Fruit fly (Drosophila melanogaster) whole organism, adult: ENCODE measurements around the gene Dh31.

Source experiments
- CG11617 ChIP-seq: fragments of 200-800 bp; sonication (Bioruptor generic); optimal IDR thresholded peaks from 2 replicates; lab custom pipeline; 2017; ENCODE audit warnings: mild to moderate bottlenecking, missing biosample characterization, missing genetic modification reagents, missing genetic modification characterization
- CG12768 ChIP-seq: fragments of 200-800 bp; sonication (Bioruptor generic); optimal IDR thresholded peaks from 2 replicates; lab custom pipeline; 2017; ENCODE audit warnings: missing biosample characterization, missing genetic modification characterization, mild to moderate bottlenecking, moderate library complexity, missing genetic modification reagents
- CG14711 ChIP-seq: fragments of 200-800 bp; sonication (Bioruptor generic); optimal IDR thresholded peaks from 2 replicates; lab custom pipeline; 2018; ENCODE audit warnings: missing biosample characterization, mild to moderate bottlenecking, missing genetic modification characterization, moderate library complexity
- CG1620 ChIP-seq: fragments of 200-800 bp; sonication (Bioruptor generic); optimal IDR thresholded peaks from 2 replicates; lab custom pipeline; 2016; ENCODE audit warnings: missing biosample characterization, missing genetic modification characterization
- CG33017 ChIP-seq: fragments of 200-800 bp; sonication (Bioruptor generic); optimal IDR thresholded peaks from 2 replicates; lab custom pipeline; 2018; ENCODE audit warnings: missing biosample characterization, mild to moderate bottlenecking, missing genetic modification characterization, moderate library complexity
- CG5204 ChIP-seq: fragments of 200-800 bp; sonication (Bioruptor generic); optimal IDR thresholded peaks from 2 replicates; lab custom pipeline; 2016; ENCODE audit warnings: missing biosample characterization, missing genetic modification characterization
- CG7045 ChIP-seq: fragments of 200-800 bp; sonication (Bioruptor generic); optimal IDR thresholded peaks from 2 replicates; lab custom pipeline; 2017; ENCODE audit warnings: missing biosample characterization, mild to moderate bottlenecking, missing genetic modification characterization
- CG7101 ChIP-seq: fragments of 200-800 bp; sonication (Bioruptor generic); optimal IDR thresholded peaks from 2 replicates; lab custom pipeline; 2018; ENCODE audit warnings: missing biosample characterization, mild to moderate bottlenecking, missing genetic modification characterization, moderate library complexity
- Clk ChIP-seq: fragments of 200-800 bp; sonication (Bioruptor generic); optimal IDR thresholded peaks from 2 replicates; lab custom pipeline; 2017; ENCODE audit warnings: missing biosample characterization, missing genetic modification characterization
- Crg-1 ChIP-seq: fragments of 200-800 bp; sonication (Bioruptor generic); optimal IDR thresholded peaks from 2 replicates; lab custom pipeline; 2016; ENCODE audit warnings: missing biosample characterization, missing genetic modification characterization
- Hr96 ChIP-seq: fragments of 200-800 bp; sonication (Bioruptor generic); optimal IDR thresholded peaks from 2 replicates; lab custom pipeline; 2016; ENCODE audit warnings: missing biosample characterization, missing genetic modification characterization
- Mnt ChIP-seq: fragments of 200-800 bp; sonication (Bioruptor generic); optimal IDR thresholded peaks from 2 replicates; lab custom pipeline; 2016; ENCODE audit warnings: missing biosample characterization, mild to moderate bottlenecking, missing genetic modification characterization
- bab1 ChIP-seq: fragments of 200-800 bp; sonication (Bioruptor generic); optimal IDR thresholded peaks from 3 replicates; lab custom pipeline; 2019; ENCODE audit warnings: missing biosample characterization, mild to moderate bottlenecking, missing genetic modification characterization, moderate library complexity
- cic ChIP-seq: fragments of 200-800 bp; sonication (Bioruptor generic); optimal IDR thresholded peaks from 2 replicates; lab custom pipeline; 2017; ENCODE audit warnings: missing biosample characterization, mild to moderate bottlenecking, missing genetic modification characterization, moderate library complexity
- cnc ChIP-seq, 2 experiments: fragments of >200 bp; optimal IDR thresholded peaks; 2 replicates each; lab custom pipeline; 2017
- kay ChIP-seq: fragments of 200-800 bp; sonication (Bioruptor generic); peaks from one replicate; lab custom pipeline; 2016; ENCODE audit warnings: missing biosample characterization, missing genetic modification characterization, borderline replicate concordance
- ovo ChIP-seq: fragments of 200-800 bp; sonication (Bioruptor generic); optimal IDR thresholded peaks from 2 replicates; lab custom pipeline; 2016; ENCODE audit warnings: missing biosample characterization, missing genetic modification characterization
- pad ChIP-seq: fragments of 200-800 bp; sonication (Bioruptor generic); optimal IDR thresholded peaks from 3 replicates; lab custom pipeline; 2017; ENCODE audit warnings: missing biosample characterization, missing genetic modification characterization, mild to moderate bottlenecking, moderate library complexity, missing genetic modification reagents
- tj ChIP-seq: fragments of 200-800 bp; sonication (Bioruptor generic); optimal IDR thresholded peaks from 3 replicates; lab custom pipeline; 2017; ENCODE audit warnings: missing biosample characterization, mild to moderate bottlenecking, missing genetic modification characterization, moderate library complexity
- toe ChIP-seq: fragments of 200-800 bp; sonication (Bioruptor generic); optimal IDR thresholded peaks from 2 replicates; lab custom pipeline; 2016; ENCODE audit warnings: missing biosample characterization, missing genetic modification characterization

The Dh31 gene

dm6 chr2L:8481623-8482424, 24.8 kb downstream of the Dh31 start, which contains the start of gene CG43796:
CG43796 (plus strand) TSS chr2L:8482374.
- TF ChIP-seq bab1 (GFP tag; lab: Kevin White, UChicago) (peak; percentile 32), Clk (GFP tag; lab: Kevin White, UChicago) (no peak), toe (GFP tag; lab: Kevin White, UChicago) (no peak)

dm6 chr2L:8480825-8481224, 25.8 kb downstream of the Dh31 start:
- no peak for TF ChIP-seq pad (GFP tag; lab: Kevin White, UChicago)
- TF ChIP-seq kay (GFP tag; lab: Kevin White, UChicago), result peak; percentile 17
- no peak for TF ChIP-seq CG12768 (GFP tag; lab: Kevin White, UChicago)
- no peak for TF ChIP-seq cnc (optimal IDR thresholded peaks at IDR 0.05; lab: Kevin White, UChicago)
- TF ChIP-seq CG11617 (GFP tag; lab: Kevin White, UChicago), result no peak
- no peak for TF ChIP-seq CG5204 (GFP tag; lab: Kevin White, UChicago)
- no peak for TF ChIP-seq CG1620
- TF ChIP-seq bab1 (GFP tag; lab: Kevin White, UChicago), result no peak

dm6 chr2L:8478911-8479706, 27.5 kb downstream of the Dh31 start:
- TF ChIP-seq cic (no peak), Crg-1 (GFP tag; lab: Kevin White, UChicago) (no peak)

- no peak for TF ChIP-seq tj (GFP tag; lab: Kevin White, UChicago)
- TF ChIP-seq pad (GFP tag; lab: Kevin White, UChicago), result no peak
- TF ChIP-seq cnc (optimal IDR thresholded peaks at IDR 0.05; lab: Kevin White, UChicago), result no peak
- no peak for TF ChIP-seq ovo (GFP tag; lab: Kevin White, UChicago)
- no peak for TF ChIP-seq toe (GFP tag; lab: Kevin White, UChicago)
- TF ChIP-seq Mnt (GFP tag; lab: Kevin White, UChicago), result no peak
- no peak for TF ChIP-seq CG12768 (GFP tag; lab: Kevin White, UChicago)
- no peak for TF ChIP-seq CG5204 (GFP tag; lab: Kevin White, UChicago)
These were observed 28.3 kb downstream of the Dh31 start for dm6 chr2L:8478379-8478778.

dm6 chr2L:8477971-8478370, 28.7 kb downstream of the Dh31 start:
- no peak for TF ChIP-seq CG12768 (GFP tag; lab: Kevin White, UChicago)
- no peak for TF ChIP-seq CG33017 (tag; lab: Kevin White, UChicago)
- no peak for TF ChIP-seq pad (GFP tag; lab: Kevin White, UChicago)
- no peak for TF ChIP-seq toe (GFP tag; lab: Kevin White, UChicago)
- no peak for TF ChIP-seq CG5204 (GFP tag; lab: Kevin White, UChicago)
- TF ChIP-seq Crg-1 (GFP tag; lab: Kevin White, UChicago), result no peak
- TF ChIP-seq kay (GFP tag; lab: Kevin White, UChicago), result no peak
- no peak for TF ChIP-seq Hr96 (GFP tag; lab: Kevin White, UChicago)
- TF ChIP-seq Clk (GFP tag; lab: Kevin White, UChicago), result no peak
- no peak for TF ChIP-seq tj (GFP tag; lab: Kevin White, UChicago)
- no peak for TF ChIP-seq ovo (GFP tag; lab: Kevin White, UChicago)
- no peak for TF ChIP-seq bab1 (GFP tag; lab: Kevin White, UChicago)
- TF ChIP-seq Mnt (GFP tag; lab: Kevin White, UChicago), result no peak
- TF ChIP-seq cnc (optimal IDR thresholded peaks at IDR 0.05; lab: Kevin White, UChicago), result no peak
- TF ChIP-seq CG7045 (GFP tag; lab: Kevin White, UChicago), result no peak
- no peak for TF ChIP-seq CG14711 (tag; lab: Kevin White, UChicago)
- TF ChIP-seq CG1620, result no peak
- no peak for TF ChIP-seq CG7101 (tag; lab: Kevin White, UChicago)

- no peak for TF ChIP-seq CG33017 (tag; lab: Kevin White, UChicago)
These were observed 29.6 kb downstream of the Dh31 start, which contains the start of gene CheA29a for dm6 chr2L:8477049-8477448. CheA29a (plus strand) TSS chr2L:8477349.

- TF ChIP-seq Mnt (GFP tag; lab: Kevin White, UChicago), result no peak
- TF ChIP-seq cic, result no peak
- no peak for TF ChIP-seq pad (GFP tag; lab: Kevin White, UChicago)
- TF ChIP-seq toe (GFP tag; lab: Kevin White, UChicago), result no peak
- no peak for TF ChIP-seq Clk (GFP tag; lab: Kevin White, UChicago)
- no peak for TF ChIP-seq bab1 (GFP tag; lab: Kevin White, UChicago)
These were observed 33.2 kb downstream of the Dh31 start for dm6 chr2L:8473448-8473847.
